Fruit fly (Drosophila melanogaster): Measurements from ENCODE around the gene Rlip.

Rlip gene

dm6 chr3R:21065010-21065695 lies 47.7 kb downstream of the Rlip start, which contains the start of gene AnxB9 (continued):
- TF ChIP-seq Sox102F (GFP tag; optimal IDR thresholded peaks at IDR 0.05) = no peak
- TF ChIP-seq luna (GFP tag; optimal IDR thresholded peaks at IDR 0.05) = no peak
- peak; percentile 72; the same call in 2 of the 3 replicates for TF ChIP-seq CG2199 (GFP tag; IDR thresholded peaks at IDR 0.05)
- TF ChIP-seq CG11398 (GFP tag; optimal IDR thresholded peaks at IDR 0.05) = no peak
- no peak for TF ChIP-seq Ptx1 (GFP tag; IDR thresholded peaks at IDR 0.05)
- no peak for TF ChIP-seq zf30C (GFP tag; optimal IDR thresholded peaks at IDR 0.05)
- TF ChIP-seq br (optimal IDR thresholded peaks at IDR 0.05) = no peak
- peak; percentile 56; the same call in 1 of the 2 replicates for TF ChIP-seq NFAT (GFP tag; IDR thresholded peaks at IDR 0.05)
- TF ChIP-seq CG15479 (GFP tag; optimal IDR thresholded peaks at IDR 0.05) = no peak
- no peak for TF ChIP-seq CG16815 (GFP tag; optimal IDR thresholded peaks at IDR 0.05)
- no peak for TF ChIP-seq BEAF-32 (GFP tag; optimal IDR thresholded peaks at IDR 0.05)
- no peak for TF ChIP-seq tio (GFP tag; optimal IDR thresholded peaks at IDR 0.05)
- no peak for TF ChIP-seq org-1 (GFP tag; optimal IDR thresholded peaks at IDR 0.05)
- TF ChIP-seq Fer1 (GFP tag; optimal IDR thresholded peaks at IDR 0.05) = peak; percentile 57
- TF ChIP-seq lab (GFP tag; optimal IDR thresholded peaks at IDR 0.05) = peak; percentile 73
- no peak for TF ChIP-seq CG1024 (GFP tag; IDR thresholded peaks at IDR 0.05)
- no peak for TF ChIP-seq Abd-B (GFP tag; optimal IDR thresholded peaks at IDR 0.05)
- no peak for TF ChIP-seq YL-1 (GFP tag; optimal IDR thresholded peaks at IDR 0.05)
- TF ChIP-seq CG34376 (GFP tag; optimal IDR thresholded peaks at IDR 0.05) = peak; percentile 89
- TF ChIP-seq CG14710 (tag; optimal IDR thresholded peaks at IDR 0.05) = no peak
- TF ChIP-seq phol (tag; optimal IDR thresholded peaks at IDR 0.05) = no peak
- peak; percentile 72 for TF ChIP-seq CG15514 (GFP tag; optimal IDR thresholded peaks at IDR 0.05)
- no peak for TF ChIP-seq Doc2 (GFP tag; IDR thresholded peaks at IDR 0.05)
- no peak for TF ChIP-seq Sin3A (optimal IDR thresholded peaks at IDR 0.05)
- TF ChIP-seq usp (GFP tag; optimal IDR thresholded peaks at IDR 0.05) = no peak
- TF ChIP-seq HLH54F (GFP tag; optimal IDR thresholded peaks at IDR 0.05) = no peak
- TF ChIP-seq Poxn (GFP tag; IDR thresholded peaks at IDR 0.05) = no peak
- no peak for TF ChIP-seq CG18764 (GFP tag; optimal IDR thresholded peaks at IDR 0.05)
- no peak for TF ChIP-seq Usf (GFP tag; optimal IDR thresholded peaks at IDR 0.05)
- TF ChIP-seq CkIIα-i1 (GFP tag; IDR thresholded peaks at IDR 0.05) = no peak
- TF ChIP-seq nom (GFP tag; optimal IDR thresholded peaks at IDR 0.05) = peak; percentile 81
- no peak for TF ChIP-seq wor (GFP tag; IDR thresholded peaks at IDR 0.05)
- no peak for TF ChIP-seq Oli (tag; optimal IDR thresholded peaks at IDR 0.05)
- TF ChIP-seq CG6854 (GFP tag; optimal IDR thresholded peaks at IDR 0.05) = peak; percentile 48
- TF ChIP-seq CG13894 (tag; optimal IDR thresholded peaks at IDR 0.05) = peak; percentile 83
- TF ChIP-seq dm (GFP tag; optimal IDR thresholded peaks at IDR 0.05) = no peak
- TF ChIP-seq CG13624 (GFP tag; optimal IDR thresholded peaks at IDR 0.05) = peak; percentile 78
- TF ChIP-seq CG18262 (tag; optimal IDR thresholded peaks at IDR 0.05) = no peak
- TF ChIP-seq zen2 (GFP tag; IDR thresholded peaks at IDR 0.05; ENCODE audit: partially characterized antibody) = peak; percentile 39; the same call in 2 of the 3 replicates
- TF ChIP-seq ci (GFP tag; IDR thresholded peaks at IDR 0.05) = peak; percentile 77
- peak; percentile 56 for TF ChIP-seq NC2β (GFP tag; optimal IDR thresholded peaks at IDR 0.05)
- no peak for TF ChIP-seq Mrtf (GFP tag; IDR thresholded peaks at IDR 0.05)
- peak; percentile 9 for TF ChIP-seq CG12769 (tag; optimal IDR thresholded peaks at IDR 0.05)
- TF ChIP-seq CG11560 (tag; IDR thresholded peaks at IDR 0.05) = no peak
- TF ChIP-seq run (tag; optimal IDR thresholded peaks at IDR 0.05) = peak; percentile 47
- TF ChIP-seq CG8478 (optimal IDR thresholded peaks at IDR 0.05) = no peak
- TF ChIP-seq CG4820 (GFP tag; optimal IDR thresholded peaks at IDR 0.05) = no peak
- TF ChIP-seq sug (tag; optimal IDR thresholded peaks at IDR 0.05) = peak; percentile 51
- TF ChIP-seq nerfin-1 (tag; optimal IDR thresholded peaks at IDR 0.05) = peak; percentile 4
- peak; percentile 32 for TF ChIP-seq CG12744 (GFP tag; optimal IDR thresholded peaks at IDR 0.05)
- TF ChIP-seq bab2 (GFP tag; optimal IDR thresholded peaks at IDR 0.05) = no peak
